Worm (Caenorhabditis elegans) whole organism, L3 larva: Measurements from ENCODE around the gene pph-2.

ENCODE experiments used
- ama-1 ChIP-seq: fragments of 150-350 bp; optimal IDR thresholded peaks from 2 replicates; lab custom pipeline; 2018
- fkh-10 ChIP-seq: sonication (generic microtip); optimal IDR thresholded peaks from 2 replicates; lab custom pipeline; 2017; ENCODE audit warnings: missing biosample characterization, missing genetic modification reagents, missing genetic modification characterization
- mdl-1 ChIP-seq: fragments of 150-350 bp; optimal IDR thresholded peaks from 2 replicates; lab custom pipeline; 2014; ENCODE audit warnings: missing biosample characterization, missing genetic modification characterization
- nfya-1 ChIP-seq: sonication (generic microtip); optimal IDR thresholded peaks from 2 replicates; lab custom pipeline; 2017; ENCODE audit warnings: missing genetic modification characterization, mild to moderate bottlenecking, missing compliant biosample characterization, antibody characterized with exemption, moderate library complexity; ENCODE audit not compliant: insufficient read depth
- nhr-11 ChIP-seq: fragments of 150-350 bp; optimal IDR thresholded peaks from 2 replicates; lab custom pipeline; 2014; ENCODE audit warnings: missing biosample characterization, missing genetic modification characterization
- nhr-237 ChIP-seq: fragments of 150-350 bp; optimal IDR thresholded peaks from 2 replicates; lab custom pipeline; 2014; ENCODE audit warnings: missing biosample characterization, missing genetic modification characterization
- pha-4 ChIP-seq: fragments of 150-350 bp; optimal IDR thresholded peaks from 2 replicates; lab custom pipeline; 2014; ENCODE audit warnings: missing biosample characterization, missing genetic modification reagents, missing genetic modification characterization
- unc-62 ChIP-seq: fragments of 150-350 bp; sonication (generic microtip); optimal IDR thresholded peaks from 4 replicates; lab custom pipeline; 2014; ENCODE audit warnings: missing biosample characterization, missing genetic modification reagents, missing genetic modification characterization

DNA sequence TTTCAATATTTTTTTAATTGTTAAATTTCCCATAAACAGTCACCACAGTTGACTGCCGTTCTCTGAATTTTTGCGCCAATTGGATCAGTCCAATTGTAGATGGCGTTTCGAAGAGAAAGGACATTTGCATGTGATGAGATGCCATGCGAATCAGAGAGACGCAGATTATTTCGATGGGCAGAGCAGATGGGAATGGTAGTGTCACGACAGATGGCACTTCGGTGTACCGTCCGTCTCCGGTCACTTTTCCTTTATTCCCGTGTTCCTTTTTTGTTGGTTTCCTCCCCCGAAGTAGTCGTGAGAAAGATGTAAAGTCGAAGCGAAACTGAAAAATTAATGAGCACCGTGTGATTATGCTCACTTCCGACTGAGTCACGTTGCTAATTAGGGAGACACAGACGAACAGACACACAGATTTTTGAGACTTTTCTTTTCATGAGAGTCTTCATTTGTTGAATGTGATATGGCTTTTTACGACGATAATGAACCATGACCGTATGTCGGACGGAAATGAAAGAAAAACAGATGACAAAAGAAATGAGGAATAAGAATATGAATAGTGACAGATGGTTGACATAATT, 9.8 kb downstream of the pph-2 start:
- TF ChIP-seq nhr-237 (no peak), nfya-1 (tag; lab: Kevin White, UChicago) (no peak), ama-1 (lab: Kevin White, UChicago) (no peak), mdl-1 (tag; lab: Kevin White, UChicago) (no peak), pha-4 (tag; lab: Kevin White, UChicago) (no peak), fkh-10 (GFP tag; lab: Kevin White, UChicago) (no peak), unc-62 (no peak), nhr-11 (tag; lab: Kevin White, UChicago) (no peak)
